Worm (Caenorhabditis elegans) whole organism, young adult: Measurements from ENCODE around the gene ptr-22.

Source experiments
- C17E4.6 ChIP-seq: fragments of 200-800 bp; sonication (Bioruptor generic); IDR thresholded peaks from 2 replicates; pipeline ENCODE4 v1.3.6; 2022; ENCODE audit warnings: missing genetic modification reagents, missing genetic modification characterization, missing compliant biosample characterization
- F33H1.4 ChIP-seq: fragments of 200-800 bp; sonication (Bioruptor generic); IDR thresholded peaks from 2 replicates; pipeline ENCODE4 v1.3.6; 2022; ENCODE audit warnings: missing genetic modification reagents, missing genetic modification characterization, missing compliant biosample characterization
- F37B4.10 ChIP-seq: fragments of 200-800 bp; sonication (Bioruptor generic); IDR thresholded peaks from 2 replicates; pipeline ENCODE4 v1.3.6; 2022; ENCODE audit warnings: missing genetic modification characterization, missing compliant biosample characterization
- F49E8.2 ChIP-seq: sonication (generic microtip); optimal IDR thresholded peaks from 3 replicates; lab custom pipeline; 2017; ENCODE audit warnings: missing genetic modification characterization, mild to moderate bottlenecking, missing compliant biosample characterization, antibody characterized with exemption, moderate library complexity; ENCODE audit not compliant: insufficient read depth
- F57A8.1 ChIP-seq: fragments of 200-800 bp; sonication (Bioruptor generic); optimal IDR thresholded peaks from 2 replicates; lab custom pipeline; 2018; ENCODE audit warnings: mild to moderate bottlenecking, missing genetic modification characterization, moderate library complexity, missing compliant biosample characterization
- K12H6.12 ChIP-seq: fragments of 200-800 bp; sonication (Bioruptor generic); optimal IDR thresholded peaks from 2 replicates; lab custom pipeline; 2018; ENCODE audit warnings: mild to moderate bottlenecking, missing genetic modification characterization, missing compliant biosample characterization
- T26A5.8 ChIP-seq: sonication (generic microtip); optimal IDR thresholded peaks from 2 replicates; lab custom pipeline; 2016; ENCODE audit warnings: missing genetic modification characterization, missing compliant biosample characterization
- Y53F4B.3 ChIP-seq: fragments of 200-800 bp; sonication (Bioruptor generic); IDR thresholded peaks from 2 replicates; pipeline ENCODE4 v1.3.6; 2022; ENCODE audit warnings: missing genetic modification reagents, missing genetic modification characterization, missing compliant biosample characterization
- ZK185.1 ChIP-seq: sonication (generic microtip); optimal IDR thresholded peaks from 2 replicates; lab custom pipeline; 2016; ENCODE audit warnings: mild to moderate bottlenecking, missing genetic modification characterization, missing compliant biosample characterization; ENCODE audit not compliant: poor library complexity, severe bottlenecking
- aptf-2 ChIP-seq: fragments of 200-800 bp; sonication (Bioruptor generic); conservative IDR thresholded peaks from 2 replicates; pipeline ENCODE4 v1.3.6; 2022; ENCODE audit warnings: missing genetic modification reagents, missing genetic modification characterization, missing compliant biosample characterization
- aptf-3 ChIP-seq: fragments of 200-800 bp; sonication (Bioruptor generic); IDR thresholded peaks from 2 replicates; pipeline ENCODE4 v1.3.6; 2022; ENCODE audit warnings: missing genetic modification characterization, missing compliant biosample characterization
- athp-1 ChIP-seq: sonication (generic microtip); optimal IDR thresholded peaks from 2 replicates; lab custom pipeline; 2017; ENCODE audit warnings: mild to moderate bottlenecking, missing genetic modification characterization, missing compliant biosample characterization
- bed-1 ChIP-seq: fragments of 200-800 bp; sonication (Bioruptor generic); IDR thresholded peaks from 2 replicates; pipeline ENCODE4 v1.3.6; 2022; ENCODE audit warnings: missing genetic modification reagents, missing genetic modification characterization, missing compliant biosample characterization
- bed-2 ChIP-seq: fragments of 200-800 bp; sonication (Bioruptor generic); IDR thresholded peaks from 2 replicates; pipeline ENCODE4 v1.3.6; 2022; ENCODE audit warnings: missing genetic modification reagents, missing genetic modification characterization, missing compliant biosample characterization
- cebp-1 ChIP-seq, 2 experiments: fragments of 200-800 bp in 1 of 2; sonication (Bioruptor generic) in 1 of 2; sonication (generic microtip) in 1 of 2; IDR thresholded peaks in 1 of 2; optimal IDR thresholded peaks in 1 of 2; 2 replicates each; pipeline versions ENCODE4 v1.3.6 to Lab custom; 2017 to 2022; ENCODE audit warnings: missing compliant biosample characterization in 2 of 2, missing genetic modification characterization in 2 of 2, mild to moderate bottlenecking in 1 of 2, missing genetic modification reagents in 1 of 2, moderate library complexity in 1 of 2
- ceh-40 ChIP-seq: fragments of 200-800 bp; sonication (Bioruptor generic); IDR thresholded peaks from 2 replicates; pipeline ENCODE4 v1.3.6; 2022; ENCODE audit warnings: missing genetic modification characterization, missing compliant biosample characterization
- ceh-79 ChIP-seq: sonication (generic microtip); optimal IDR thresholded peaks from 2 replicates; lab custom pipeline; 2017; ENCODE audit warnings: mild to moderate bottlenecking, missing genetic modification characterization, missing compliant biosample characterization
- ceh-91 ChIP-seq: fragments of 200-800 bp; sonication (Bioruptor generic); IDR thresholded peaks from 2 replicates; pipeline ENCODE4 v1.3.6; 2022; ENCODE audit warnings: missing genetic modification reagents, missing genetic modification characterization, missing compliant biosample characterization
- fkh-3 ChIP-seq: sonication (generic microtip); optimal IDR thresholded peaks from 2 replicates; lab custom pipeline; 2016; ENCODE audit warnings: mild to moderate bottlenecking, missing genetic modification characterization, missing compliant biosample characterization
- lag-1 ChIP-seq: fragments of 200-800 bp; sonication (Bioruptor generic); IDR thresholded peaks from 2 replicates; pipeline ENCODE4 v1.3.6; 2022; ENCODE audit warnings: missing genetic modification reagents, missing genetic modification characterization, missing compliant biosample characterization
- lsl-1 ChIP-seq: fragments of 200-800 bp; sonication (Bioruptor generic); optimal IDR thresholded peaks from 2 replicates; lab custom pipeline; 2018; ENCODE audit warnings: mild to moderate bottlenecking, missing genetic modification characterization, moderate library complexity, missing compliant biosample characterization
- lsy-27 ChIP-seq: sonication (generic microtip); optimal IDR thresholded peaks from 2 replicates; lab custom pipeline; 2017; ENCODE audit warnings: missing genetic modification characterization, mild to moderate bottlenecking, missing compliant biosample characterization, antibody characterized with exemption, missing genotype, borderline replicate concordance; ENCODE audit not compliant: insufficient read depth
- madf-6 ChIP-seq: fragments of 200-800 bp; sonication (Bioruptor generic); IDR thresholded peaks from 2 replicates; pipeline ENCODE4 v1.3.6; 2022; ENCODE audit warnings: missing genetic modification reagents, missing genetic modification characterization, missing compliant biosample characterization
- mel-28 ChIP-seq: sonication (generic microtip); optimal IDR thresholded peaks from 2 replicates; lab custom pipeline; 2016; ENCODE audit warnings: borderline replicate concordance, mild to moderate bottlenecking, missing genetic modification characterization, missing compliant biosample characterization
- rcor-1 ChIP-seq: fragments of 200-800 bp; sonication (Bioruptor generic); IDR thresholded peaks from 2 replicates; pipeline ENCODE4 v1.3.6; 2022; ENCODE audit warnings: missing genetic modification reagents, missing genetic modification characterization, missing compliant biosample characterization
- rec-8 ChIP-seq, 2 experiments: sonication (generic microtip); optimal IDR thresholded peaks; 2 replicates each; lab custom pipeline; 2016; ENCODE audit warnings: mild to moderate bottlenecking in 2 of 2, missing genetic modification characterization in 2 of 2, missing genetic modification reagents in 2 of 2, missing genotype in 2 of 2, missing biosample characterization in 1 of 2, missing compliant biosample characterization in 1 of 2, moderate library complexity in 1 of 2
- snpc-1.3 ChIP-seq: sonication (generic microtip); optimal IDR thresholded peaks from 2 replicates; lab custom pipeline; 2017; ENCODE audit warnings: missing genetic modification characterization, mild to moderate bottlenecking, missing compliant biosample characterization, antibody characterized with exemption, moderate library complexity, missing genotype, missing genetic modification reagents; ENCODE audit not compliant: insufficient read depth
- sptf-2 ChIP-seq: fragments of 200-800 bp; sonication (Bioruptor generic); optimal IDR thresholded peaks from 2 replicates; lab custom pipeline; 2018; ENCODE audit warnings: mild to moderate bottlenecking, missing genetic modification characterization, missing compliant biosample characterization
- zim-3 ChIP-seq: sonication (generic microtip); optimal IDR thresholded peaks from 2 replicates; lab custom pipeline; 2017; ENCODE audit warnings: mild to moderate bottlenecking, missing genetic modification characterization, moderate library complexity, missing compliant biosample characterization
- ztf-25 ChIP-seq: fragments of 200-800 bp; sonication (Bioruptor generic); IDR thresholded peaks from 2 replicates; pipeline ENCODE4 v1.3.6; 2022; ENCODE audit warnings: missing genetic modification reagents, missing genetic modification characterization, missing compliant biosample characterization
- ztf-28 ChIP-seq: fragments of 200-800 bp; sonication (Bioruptor generic); IDR thresholded peaks from 2 replicates; pipeline ENCODE4 v1.3.6; 2022; ENCODE audit warnings: missing genetic modification reagents, missing genetic modification characterization, missing compliant biosample characterization
- ztf-3 ChIP-seq: fragments of 200-800 bp; sonication (Bioruptor generic); optimal IDR thresholded peaks from 2 replicates; lab custom pipeline; 2018; ENCODE audit warnings: mild to moderate bottlenecking, missing genetic modification characterization, missing compliant biosample characterization

ptr-22 gene

ce11 chrV:18911736-18912135 lies 19.4 kb downstream of the ptr-22 start, which contains the start of gene cyp-42A1:
Gene cyp-42A1, plus strand, starts transcription at chrV:18912036.
- TF ChIP-seq sptf-2 (GFP tag; lab: Kevin White, UChicago) (no peak), rec-8 (tag; optimal IDR thresholded peaks at IDR 0.05; lab: Kevin White, UChicago) (no peak)

DNA sequence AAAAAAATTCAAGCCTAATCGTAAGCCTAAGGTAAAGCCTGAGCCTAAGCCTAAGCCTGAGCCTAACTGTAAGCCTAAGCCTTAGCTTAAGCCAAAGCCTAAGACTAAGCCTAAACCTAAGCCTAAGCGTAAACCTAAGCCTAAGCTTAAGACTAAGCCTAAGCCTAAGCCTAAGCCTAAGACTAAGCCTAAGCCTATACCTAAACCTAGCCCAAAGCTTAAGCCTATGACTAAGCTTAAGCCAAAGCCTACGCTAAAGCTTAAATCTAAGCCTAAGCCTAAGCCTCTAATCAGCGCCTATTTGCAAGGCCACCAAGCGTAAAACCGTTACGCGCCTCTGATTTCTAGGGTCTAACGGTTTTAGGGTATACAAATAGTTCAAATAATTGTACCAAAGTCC lies 21.5 kb downstream of the ptr-22 start:
- TF ChIP-seq F37B4.10 (GFP tag; lab: Robert Waterston, UW) (no peak), K12H6.12 (tag; lab: Kevin White, UChicago) (no peak), F49E8.2 (no peak), madf-6 (GFP tag; lab: Robert Waterston, UW) (no peak), zim-3 (tag; lab: Kevin White, UChicago) (no peak), sptf-2 (GFP tag; lab: Kevin White, UChicago) (no peak), fkh-3 (tag; lab: Kevin White, UChicago) (no peak), lsl-1 (GFP tag; lab: Kevin White, UChicago) (no peak), T26A5.8 (tag; lab: Kevin White, UChicago) (no peak), ceh-79 (no peak), ztf-25 (GFP tag; lab: Robert Waterston, UW) (no peak)

- no peak for TF ChIP-seq Y53F4B.3
- TF ChIP-seq ceh-40 (GFP tag; lab: Robert Waterston, UW) = no peak
- TF ChIP-seq ZK185.1 (tag; lab: Kevin White, UChicago) = no peak
- TF ChIP-seq, all 124 proteins: peak for 0
Measured at ce11 chrV:18907519-18907918, 23.7 kb downstream of the ptr-22 start.

- no peak for TF ChIP-seq athp-1 (tag; lab: Kevin White, UChicago)
- TF ChIP-seq ztf-3 (GFP tag; lab: Kevin White, UChicago) = no peak
- TF ChIP-seq rcor-1 (GFP tag; lab: Robert Waterston, UW) = no peak
- TF ChIP-seq bed-1 (GFP tag; lab: Robert Waterston, UW) = no peak
- TF ChIP-seq F57A8.1 = no peak
- TF ChIP-seq aptf-3 = no peak
- no peak for TF ChIP-seq F33H1.4 (GFP tag; lab: Robert Waterston, UW)
- TF ChIP-seq C17E4.6 (GFP tag; lab: Robert Waterston, UW) = no peak
- TF ChIP-seq cebp-1 (GFP tag; IDR thresholded peaks at IDR 0.05; lab: Robert Waterston, UW) = no peak
- no peak for TF ChIP-seq cebp-1 (tag; optimal IDR thresholded peaks at IDR 0.05; lab: Kevin White, UChicago)
- TF ChIP-seq snpc-1.3 (tag; lab: Kevin White, UChicago) = no peak
- TF ChIP-seq mel-28 (tag; lab: Kevin White, UChicago) = no peak
- no peak for TF ChIP-seq lag-1 (GFP tag; lab: Robert Waterston, UW)
- no peak for TF ChIP-seq aptf-2
- TF ChIP-seq ceh-79 = no peak
- no peak for TF ChIP-seq ztf-28 (GFP tag; lab: Robert Waterston, UW)
- TF ChIP-seq bed-2 = no peak
- TF ChIP-seq ztf-25 (GFP tag; lab: Robert Waterston, UW) = no peak
- no peak for TF ChIP-seq lsy-27 (tag; lab: Kevin White, UChicago)
- TF ChIP-seq ceh-91 = no peak
Measured at ce11 chrV:18903472-18903871, 27.7 kb downstream of the ptr-22 start, which contains the start of gene mihp-2. Gene mihp-2, plus strand, starts transcription at chrV:18903772.
